Worm (Caenorhabditis elegans): ENCODE measurements around the gene C17B7.10.

ce11 chrV:3391005-3391404 lies 49.2 kb upstream of the C17B7.10 start:
- no peak for TF ChIP-seq ztf-22 (GFP tag; optimal IDR thresholded peaks at IDR 0.05)
- peak; percentile 37; the same call in 1 of the 2 replicates for TF ChIP-seq mcd-1 (GFP tag; IDR thresholded peaks at IDR 0.05)

Data from whole organism, young adult.